Fruit fly (Drosophila melanogaster): ENCODE measurements around the gene CG9515.

The CG9515 gene

DNA sequence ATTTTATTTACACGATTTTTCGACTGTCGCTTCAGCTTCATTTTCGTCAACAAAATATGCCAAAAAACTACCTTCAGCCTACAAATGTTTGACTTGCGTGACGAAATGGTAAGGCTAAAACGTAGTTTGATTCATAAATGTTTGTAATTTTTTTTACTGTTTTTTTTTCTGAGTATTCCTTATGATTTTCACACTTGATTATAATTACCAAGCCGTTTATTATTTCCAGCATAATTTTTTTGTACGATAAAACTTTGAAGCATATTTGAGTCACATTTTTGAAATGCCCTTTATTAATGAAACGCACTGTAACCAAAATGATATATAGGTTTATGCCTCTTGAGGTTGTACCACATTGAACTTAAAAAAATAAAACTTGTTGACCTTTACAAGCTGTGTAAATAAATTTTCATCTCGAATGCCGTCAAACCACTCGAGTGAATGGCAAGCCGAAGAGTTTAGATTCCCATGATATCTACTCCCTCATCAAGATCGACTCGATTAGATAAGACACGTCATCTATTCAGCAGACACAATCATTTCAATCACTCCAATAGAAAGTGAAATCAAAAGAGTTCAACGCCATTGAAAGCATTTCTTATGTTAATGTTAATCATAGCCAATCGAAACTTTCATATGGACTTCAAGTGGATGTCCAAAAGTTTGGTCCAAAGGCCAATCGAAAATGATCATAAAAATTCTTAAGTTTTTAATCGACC lies 39.7 kb upstream of the CG9515 start (continued):
- TF ChIP-seq sc (optimal IDR thresholded peaks at IDR 0.05) (no peak), sc (GFP tag; optimal IDR thresholded peaks at IDR 0.05) (no peak), CG8388 (GFP tag; optimal IDR thresholded peaks at IDR 0.05) (peak; percentile 31), br (optimal IDR thresholded peaks at IDR 0.05) (no peak), tgo (GFP tag; IDR thresholded peaks at IDR 0.05) (peak; percentile 42; the same call in 1 of the 3 replicates), pan (optimal IDR thresholded peaks at IDR 0.05) (no peak), pan (GFP tag; optimal IDR thresholded peaks at IDR 0.05 in 1 of 2, IDR thresholded peaks at IDR 0.05 in 1 of 2) (peak in 1 of 2 experiments; percentile 60), Kr (GFP tag; optimal IDR thresholded peaks at IDR 0.05) (no peak), CG8944 (GFP tag; optimal IDR thresholded peaks at IDR 0.05) (peak; percentile 13), CG3838 (GFP tag; optimal IDR thresholded peaks at IDR 0.05) (peak; percentile 3), caup (GFP tag; optimal IDR thresholded peaks at IDR 0.05; ENCODE audit: severe bottlenecking) (peak; percentile 27), CG7372 (GFP tag; IDR thresholded peaks at IDR 0.05) (peak; percentile 47; the same call in 1 of the 2 replicates), gro (GFP tag; optimal IDR thresholded peaks at IDR 0.05) (peak; percentile 62), CG6254 (GFP tag; optimal IDR thresholded peaks at IDR 0.05) (no peak), CG2712 (tag; optimal IDR thresholded peaks at IDR 0.05) (peak; percentile 9), Side (GFP tag; optimal IDR thresholded peaks at IDR 0.05) (no peak), Lim3 (GFP tag; IDR thresholded peaks at IDR 0.05) (no peak), az2 (GFP tag; optimal IDR thresholded peaks at IDR 0.05) (peak; percentile 31), CG31365 (tag; optimal IDR thresholded peaks at IDR 0.05) (no peak)

DNA sequence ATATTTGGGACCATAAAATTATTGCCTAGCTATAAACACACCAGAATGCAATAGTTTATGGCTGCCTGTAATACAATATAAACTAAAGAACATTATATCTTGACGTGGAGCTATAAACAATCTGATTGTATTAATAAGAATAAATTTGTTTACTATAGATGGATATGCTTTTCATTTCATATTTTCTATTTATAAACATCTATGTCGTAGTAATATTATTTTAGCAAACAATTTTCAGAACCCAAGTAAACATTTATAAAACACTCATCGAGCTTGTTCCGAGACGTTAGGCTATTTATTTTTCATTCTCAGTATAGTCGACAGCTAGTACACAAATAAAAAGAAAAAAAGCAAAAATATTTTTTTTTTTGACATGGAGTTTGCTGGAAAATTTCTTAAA lies 37.3 kb upstream of the CG9515 start, which contains the start of gene CG18662:
CG18662 (plus strand) TSS at position 301 of the 400 bp plus-strand sequence.
- TF ChIP-seq chm (GFP tag; IDR thresholded peaks at IDR 0.05) (no peak), CG31388 (GFP tag; optimal IDR thresholded peaks at IDR 0.05) (no peak), Drgx (GFP tag; IDR thresholded peaks at IDR 0.05) (no peak), Dbx (GFP tag; IDR thresholded peaks at IDR 0.05) (no peak), Deaf1 (tag; optimal IDR thresholded peaks at IDR 0.05) (no peak), D19A (tag; optimal IDR thresholded peaks at IDR 0.05) (no peak), CG16779 (GFP tag; IDR thresholded peaks at IDR 0.05) (no peak), CG9876 (GFP tag; optimal IDR thresholded peaks at IDR 0.05) (no peak), CG6683 (GFP tag; optimal IDR thresholded peaks at IDR 0.05) (no peak), CG15073 (GFP tag; optimal IDR thresholded peaks at IDR 0.05) (no peak), CG10431 (GFP tag; optimal IDR thresholded peaks at IDR 0.05) (no peak), ash1 (GFP tag; optimal IDR thresholded peaks at IDR 0.05) (no peak), seq (GFP tag; IDR thresholded peaks at IDR 0.05) (no peak), Dip3 (GFP tag; optimal IDR thresholded peaks at IDR 0.05) (no peak), z (GFP tag; IDR thresholded peaks at IDR 0.05) (no peak)

DNA sequence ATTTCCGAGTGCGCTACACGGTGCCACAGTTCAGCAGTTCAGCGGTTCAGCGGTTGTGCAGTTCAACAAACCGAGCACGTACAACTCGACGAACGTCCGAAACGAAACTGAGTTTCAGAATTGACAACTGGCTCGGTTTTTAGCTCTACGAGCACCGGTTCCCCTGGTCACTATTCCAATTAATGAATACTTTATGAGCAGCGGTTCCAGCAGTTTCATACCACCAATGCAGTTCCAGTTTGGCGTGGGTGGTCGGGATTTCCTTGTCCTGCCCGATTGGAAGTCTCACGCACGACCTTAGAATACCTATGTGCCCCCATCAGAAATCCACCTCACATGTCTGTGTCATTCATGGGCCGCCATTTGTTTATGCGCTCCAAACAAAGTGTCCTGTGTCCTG lies 32.3 kb upstream of the CG9515 start, which contains the start of gene CG9541:
CG9541 (minus strand) TSS at position 101 of the 400 bp plus-strand sequence.
- no peak for TF ChIP-seq CG18619 (GFP tag; optimal IDR thresholded peaks at IDR 0.05)
- no peak for TF ChIP-seq az2 (GFP tag; optimal IDR thresholded peaks at IDR 0.05)
- TF ChIP-seq Hr78 (GFP tag; optimal IDR thresholded peaks at IDR 0.05) = peak in 1 of 2 experiments; percentile 8
- no peak for TF ChIP-seq CG11695 (GFP tag; IDR thresholded peaks at IDR 0.05)
- TF ChIP-seq zfh2 (GFP tag; optimal IDR thresholded peaks at IDR 0.05) = no peak
- peak; percentile 7 for TF ChIP-seq Med (GFP tag)
- TF ChIP-seq unpg (GFP tag; optimal IDR thresholded peaks at IDR 0.05) = no peak
- TF ChIP-seq kah (GFP tag; optimal IDR thresholded peaks at IDR 0.05) = no peak
- no peak for TF ChIP-seq ash1 (GFP tag; optimal IDR thresholded peaks at IDR 0.05)
- TF ChIP-seq HLHmδ (GFP tag; optimal IDR thresholded peaks at IDR 0.05) = no peak
- TF ChIP-seq Dbx (GFP tag; IDR thresholded peaks at IDR 0.05) = no peak
- TF ChIP-seq Awh (GFP tag; IDR thresholded peaks at IDR 0.05) = no peak
- no peak for TF ChIP-seq crp (GFP tag; optimal IDR thresholded peaks at IDR 0.05)
- no peak for TF ChIP-seq CG6791 (GFP tag; IDR thresholded peaks at IDR 0.05; ENCODE audit: partially characterized antibody)
- TF ChIP-seq HmgZ (tag; optimal IDR thresholded peaks at IDR 0.05) = no peak
- peak; percentile 76 for TF ChIP-seq Ets65A (GFP tag)
- TF ChIP-seq Optix (GFP tag; IDR thresholded peaks at IDR 0.05) = no peak
- no peak for TF ChIP-seq CG8924 (tag; optimal IDR thresholded peaks at IDR 0.05)
- no peak for TF ChIP-seq NC2α (GFP tag; optimal IDR thresholded peaks at IDR 0.05)
